Fruit fly (Drosophila melanogaster): ENCODE data around the gene okr.

The okr gene

DNA sequence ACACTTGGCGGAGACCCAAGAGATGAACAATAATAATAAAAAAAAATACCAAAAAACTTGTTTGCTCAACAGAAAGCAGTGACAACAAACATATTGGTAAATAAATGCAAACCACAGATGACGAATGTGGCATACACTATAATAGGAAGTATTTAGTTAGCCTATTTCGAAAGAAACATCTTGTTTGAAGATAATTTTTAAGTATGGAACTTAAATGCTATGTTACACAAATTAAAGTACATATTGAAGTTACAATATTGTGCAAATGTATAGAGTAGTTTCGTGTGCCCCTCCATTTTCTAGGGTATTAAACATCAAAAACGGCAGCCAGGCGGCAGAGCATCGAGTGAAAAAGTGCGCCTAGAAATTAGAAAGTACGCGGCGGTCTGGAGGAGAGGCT is 10.8 kb upstream of the okr start (continued):
- TF ChIP-seq shn (GFP tag; optimal IDR thresholded peaks at IDR 0.05) (no peak), inv (GFP tag; IDR thresholded peaks at IDR 0.05; ENCODE audit: partially characterized antibody) (no peak), Elba2 (GFP tag; optimal IDR thresholded peaks at IDR 0.05) (no peak), Hr78 (GFP tag; optimal IDR thresholded peaks at IDR 0.05) (peak in 1 of 2 experiments; percentile 9), Camta (GFP tag; optimal IDR thresholded peaks at IDR 0.05) (peak; percentile 19), nom (GFP tag; optimal IDR thresholded peaks at IDR 0.05) (no peak), CG15696 (tag; optimal IDR thresholded peaks at IDR 0.05) (no peak), CG9727 (GFP tag; optimal IDR thresholded peaks at IDR 0.05) (no peak), dmrt99B (tag; optimal IDR thresholded peaks at IDR 0.05) (peak; percentile 86), Vsx1 (GFP tag; optimal IDR thresholded peaks at IDR 0.05) (no peak), Abd-B (GFP tag; optimal IDR thresholded peaks at IDR 0.05) (peak; percentile 48), cato (GFP tag; optimal IDR thresholded peaks at IDR 0.05; ENCODE audit: borderline replicate concordance) (no peak), mirr (GFP tag; optimal IDR thresholded peaks at IDR 0.05) (no peak), Eip74EF (GFP tag; optimal IDR thresholded peaks at IDR 0.05) (peak in 1 of 2 experiments; percentile 74), ems (GFP tag; optimal IDR thresholded peaks at IDR 0.05) (peak; percentile 14), CG11695 (GFP tag; IDR thresholded peaks at IDR 0.05) (0 out of 3 replicates have a peak, but pooled peaks have one; percentile 26), NFAT (GFP tag; IDR thresholded peaks at IDR 0.05) (no peak), her (GFP tag; optimal IDR thresholded peaks at IDR 0.05) (no peak), fd102C (GFP tag; optimal IDR thresholded peaks at IDR 0.05) (no peak), hb (GFP tag; IDR thresholded peaks at IDR 0.05; ENCODE audit: partially characterized antibody) (no peak), unpg (GFP tag; optimal IDR thresholded peaks at IDR 0.05) (peak; percentile 69), nau (GFP tag; optimal IDR thresholded peaks at IDR 0.05) (peak; percentile 54), h (optimal IDR thresholded peaks at IDR 0.05) (no peak), CG11560 (tag; IDR thresholded peaks at IDR 0.05) (no peak), B-H1 (GFP tag; IDR thresholded peaks at IDR 0.05) (no peak), CG2120 (GFP tag; optimal IDR thresholded peaks at IDR 0.05) (no peak), Ets65A (GFP tag) (peak; percentile 82), dati (GFP tag; IDR thresholded peaks at IDR 0.05) (no peak), Hand (GFP tag; optimal IDR thresholded peaks at IDR 0.05) (no peak), CG8089 (GFP tag; optimal IDR thresholded peaks at IDR 0.05) (no peak), HLH3B (GFP tag; IDR thresholded peaks at IDR 0.05) (peak; percentile 61), lab (GFP tag; optimal IDR thresholded peaks at IDR 0.05) (peak; percentile 51), CG10321 (GFP tag; IDR thresholded peaks at IDR 0.05) (peak; percentile 19; the same call in 1 of the 2 replicates), Ada2b (GFP tag; IDR thresholded peaks at IDR 0.05) (peak; percentile 47; the same call in 1 of the 2 replicates), Oli (tag; optimal IDR thresholded peaks at IDR 0.05) (peak; percentile 63), CG30020 (tag; optimal IDR thresholded peaks at IDR 0.05) (no peak), Dek (tag; optimal IDR thresholded peaks at IDR 0.05) (peak; percentile 28), Max (GFP tag; optimal IDR thresholded peaks at IDR 0.05) (no peak), sr (GFP tag; IDR thresholded peaks at IDR 0.05) (no peak), nerfin-1 (tag; optimal IDR thresholded peaks at IDR 0.05) (peak; percentile 52), Asciz (GFP tag; optimal IDR thresholded peaks at IDR 0.05) (peak; percentile 88), ap (GFP tag; IDR thresholded peaks at IDR 0.05) (no peak), CG8765 (GFP tag; IDR thresholded peaks at IDR 0.05) (no peak), caup (GFP tag; optimal IDR thresholded peaks at IDR 0.05; ENCODE audit: severe bottlenecking) (no peak), D19B (GFP tag; optimal IDR thresholded peaks at IDR 0.05) (no peak), sd (tag; optimal IDR thresholded peaks at IDR 0.05) (peak; percentile 20), CG13123 (GFP tag; optimal IDR thresholded peaks at IDR 0.05) (no peak), CG7963 (GFP tag; IDR thresholded peaks at IDR 0.05; ENCODE audit: partially characterized antibody) (no peak), CG31224 (GFP tag; IDR thresholded peaks at IDR 0.05) (no peak), Sin3A (optimal IDR thresholded peaks at IDR 0.05) (no peak), dimm (GFP tag; IDR thresholded peaks at IDR 0.05) (no peak)
